Fruit fly (Drosophila melanogaster) whole organism, embryonic: ENCODE results near the gene GAPsec.
A peak's percentile ranks its signal among the peaks of the same experiment; 100 is the strongest.

ENCODE experiments used
- Blimp-1 ChIP-seq: fragments of 200-800 bp; sonication (Bioruptor generic); optimal IDR thresholded peaks from 3 replicates; lab custom pipeline; 2018; ENCODE audit warnings: missing biosample characterization, missing genetic modification characterization, mild to moderate bottlenecking, moderate library complexity, missing genetic modification reagents
- CG10431 ChIP-seq: fragments of 200-800 bp; sonication (Bioruptor generic); optimal IDR thresholded peaks from 3 replicates; lab custom pipeline; 2018; ENCODE audit warnings: missing biosample characterization, mild to moderate bottlenecking, missing genetic modification characterization
- CG10565 ChIP-seq: fragments of 200-800 bp; sonication (Bioruptor generic); optimal IDR thresholded peaks from 3 replicates; lab custom pipeline; 2016; ENCODE audit warnings: missing biosample characterization, mild to moderate bottlenecking, missing genetic modification characterization
- CG12104 ChIP-seq: fragments of 200-800 bp; sonication (Bioruptor generic); optimal IDR thresholded peaks from 3 replicates; lab custom pipeline; 2016; ENCODE audit warnings: missing biosample characterization, missing genetic modification characterization
- CG1233 ChIP-seq: fragments of 200-800 bp; sonication (Bioruptor generic); optimal IDR thresholded peaks from 4 replicates; lab custom pipeline; 2018; ENCODE audit warnings: missing biosample characterization, mild to moderate bottlenecking, missing genetic modification characterization
- CG14014 ChIP-seq: fragments of 200-800 bp; sonication (Bioruptor generic); IDR thresholded peaks from 2 replicates; pipeline ENCODE4 v1.3.6; 2022; ENCODE audit warnings: missing biosample characterization, missing genetic modification characterization
- CG14710 ChIP-seq: fragments of 200-800 bp; sonication (Bioruptor generic); optimal IDR thresholded peaks from 3 replicates; lab custom pipeline; 2019; ENCODE audit warnings: missing biosample characterization, mild to moderate bottlenecking, missing genetic modification characterization, moderate library complexity
- CG15696 ChIP-seq: fragments of 200-800 bp; sonication (Bioruptor generic); optimal IDR thresholded peaks from 2 replicates; lab custom pipeline; 2019; ENCODE audit warnings: missing biosample characterization, mild to moderate bottlenecking, missing genetic modification characterization, moderate library complexity
- CG17802 ChIP-seq: fragments of 200-800 bp; sonication (Bioruptor generic); optimal IDR thresholded peaks from 2 replicates; lab custom pipeline; 2018; ENCODE audit warnings: missing biosample characterization, mild to moderate bottlenecking, missing genetic modification characterization, moderate library complexity
- CG2116 ChIP-seq: fragments of 200-800 bp; sonication (Bioruptor generic); optimal IDR thresholded peaks from 3 replicates; lab custom pipeline; 2018; ENCODE audit warnings: missing biosample characterization, mild to moderate bottlenecking, missing genetic modification characterization
- CG2199 ChIP-seq: fragments of 200-800 bp; sonication (Bioruptor generic); IDR thresholded peaks from 3 replicates; pipeline ENCODE4 v1.3.6; 2022; ENCODE audit warnings: missing biosample characterization, missing genetic modification characterization
- CG32532 ChIP-seq: fragments of 200-800 bp; sonication (Bioruptor generic); IDR thresholded peaks from 2 replicates; pipeline ENCODE4 v1.3.6; 2022; ENCODE audit warnings: missing biosample characterization, missing genetic modification characterization
- CG3847 ChIP-seq: fragments of 200-800 bp; sonication (Bioruptor generic); IDR thresholded peaks from 2 replicates; pipeline ENCODE4 v1.3.6; 2022; ENCODE audit warnings: missing biosample characterization, missing genetic modification characterization
- CG42726 ChIP-seq: fragments of 200-800 bp; sonication (Bioruptor generic); IDR thresholded peaks from 2 replicates; pipeline ENCODE4 v1.3.6; 2022; ENCODE audit warnings: missing biosample characterization, missing genetic modification characterization; ENCODE audit not compliant: partially characterized antibody
- CG4360 ChIP-seq: fragments of 200-800 bp; sonication (Bioruptor generic); IDR thresholded peaks from 2 replicates; pipeline ENCODE4 v1.3.6; 2022; ENCODE audit warnings: missing biosample characterization, missing genetic modification characterization
- CG4424 ChIP-seq: fragments of 200-800 bp; sonication (Bioruptor generic); optimal IDR thresholded peaks from 3 replicates; lab custom pipeline; 2016; ENCODE audit warnings: missing biosample characterization, missing genetic modification characterization
- CG6683 ChIP-seq: fragments of 200-800 bp; sonication (Bioruptor generic); optimal IDR thresholded peaks from 2 replicates; lab custom pipeline; 2017; ENCODE audit warnings: missing biosample characterization, mild to moderate bottlenecking, missing genetic modification characterization, missing genetic modification reagents
- CG7928 ChIP-seq: fragments of 200-800 bp; sonication (Bioruptor generic); optimal IDR thresholded peaks from 2 replicates; lab custom pipeline; 2017; ENCODE audit warnings: missing biosample characterization, mild to moderate bottlenecking, missing genetic modification characterization
- CG8478 ChIP-seq: fragments of >200 bp; optimal IDR thresholded peaks from 2 replicates; lab custom pipeline; 2018
- CG9437 ChIP-seq: fragments of 200-800 bp; sonication (Bioruptor generic); optimal IDR thresholded peaks from 2 replicates; lab custom pipeline; 2018; ENCODE audit warnings: missing biosample characterization, mild to moderate bottlenecking, missing genetic modification characterization
- CHES-1-like ChIP-seq: fragments of 200-800 bp; sonication (Bioruptor generic); optimal IDR thresholded peaks from 2 replicates; lab custom pipeline; 2016; ENCODE audit warnings: missing biosample characterization, missing genetic modification characterization
- CoRest ChIP-seq: fragments of 200-800 bp; sonication (Bioruptor generic); optimal IDR thresholded peaks from 3 replicates; lab custom pipeline; 2018; ENCODE audit warnings: missing biosample characterization, mild to moderate bottlenecking, missing genetic modification characterization, moderate library complexity
- Dfd ChIP-seq, 2 experiments: fragments of >200 bp; optimal IDR thresholded peaks; 2 replicates each; lab custom pipeline; 2017; ENCODE audit warnings: missing biosample characterization in 2 of 2, missing genetic modification characterization in 2 of 2
- Dp ChIP-seq: fragments of 200-800 bp; sonication (Bioruptor generic); optimal IDR thresholded peaks from 2 replicates; lab custom pipeline; 2018; ENCODE audit warnings: missing biosample characterization, mild to moderate bottlenecking, missing genetic modification characterization, moderate library complexity
- E2f2 ChIP-seq: fragments of 200-800 bp; sonication (Bioruptor generic); IDR thresholded peaks from 2 replicates; pipeline ENCODE4 v1.3.6; 2022; ENCODE audit warnings: missing biosample characterization, missing genetic modification characterization
- Fer1 ChIP-seq: fragments of 200-800 bp; sonication (Bioruptor generic); optimal IDR thresholded peaks from 2 replicates; lab custom pipeline; 2017; ENCODE audit warnings: missing biosample characterization, mild to moderate bottlenecking, missing genetic modification characterization
- HHEX ChIP-seq: fragments of 200-800 bp; sonication (Bioruptor generic); optimal IDR thresholded peaks from 3 replicates; lab custom pipeline; 2017; ENCODE audit warnings: missing biosample characterization, mild to moderate bottlenecking, missing genetic modification characterization, missing genetic modification reagents
- Hmx ChIP-seq: fragments of 200-800 bp; sonication (Bioruptor generic); optimal IDR thresholded peaks from 2 replicates; lab custom pipeline; 2016; ENCODE audit warnings: missing biosample characterization, missing genetic modification characterization
- Kr ChIP-seq: fragments of 200-800 bp; sonication (Bioruptor generic); optimal IDR thresholded peaks from 2 replicates; lab custom pipeline; 2017; ENCODE audit warnings: missing biosample characterization, mild to moderate bottlenecking, missing genetic modification characterization
- Med ChIP-seq: fragments of 200-800 bp; sonication (Bioruptor generic); peaks from one replicate; lab custom pipeline; 2016; ENCODE audit warnings: missing biosample characterization, missing genetic modification characterization, mild to moderate bottlenecking, inconsistent platforms, moderate library complexity
- Myb ChIP-seq: fragments of 200-800 bp; sonication (Bioruptor generic); optimal IDR thresholded peaks from 2 replicates; lab custom pipeline; 2016; ENCODE audit warnings: missing biosample characterization, missing genetic modification characterization
- Opbp ChIP-seq: fragments of 200-800 bp; sonication (Bioruptor generic); IDR thresholded peaks from 3 replicates; pipeline ENCODE4 v1.3.6; 2022; ENCODE audit warnings: missing biosample characterization, missing genetic modification characterization; ENCODE audit not compliant: partially characterized antibody
- Rx ChIP-seq: fragments of 200-800 bp; sonication (Bioruptor generic); IDR thresholded peaks from 2 replicates; pipeline ENCODE4 v1.3.6; 2022; ENCODE audit warnings: missing biosample characterization, missing genetic modification characterization
- Xbp1 ChIP-seq: fragments of 200-800 bp; sonication (Bioruptor generic); optimal IDR thresholded peaks from 3 replicates; lab custom pipeline; 2016; ENCODE audit warnings: missing biosample characterization, mild to moderate bottlenecking, missing genetic modification characterization
- ab ChIP-seq: fragments of 200-800 bp; sonication (Bioruptor generic); optimal IDR thresholded peaks from 2 replicates; lab custom pipeline; 2016; ENCODE audit warnings: missing biosample characterization, missing genetic modification characterization
- amos ChIP-seq: fragments of 200-800 bp; sonication (Bioruptor generic); IDR thresholded peaks from 2 replicates; pipeline ENCODE4 v1.3.6; 2022; ENCODE audit warnings: missing biosample characterization, missing genetic modification characterization; ENCODE audit not compliant: partially characterized antibody
- ci ChIP-seq: fragments of 200-800 bp; sonication (Bioruptor generic); IDR thresholded peaks from 3 replicates; pipeline ENCODE4 v1.3.6; 2022; ENCODE audit warnings: missing biosample characterization, missing genetic modification characterization
- cwo ChIP-seq: fragments of 200-800 bp; sonication (Bioruptor generic); optimal IDR thresholded peaks from 3 replicates; lab custom pipeline; 2017; ENCODE audit warnings: missing biosample characterization, missing genetic modification characterization, mild to moderate bottlenecking, moderate library complexity, missing genetic modification reagents
- gt ChIP-seq: fragments of 200-800 bp; sonication (Bioruptor generic); IDR thresholded peaks from 2 replicates; pipeline ENCODE4 v1.3.6; 2022; ENCODE audit warnings: missing biosample characterization, missing genetic modification characterization
- hb ChIP-seq: fragments of 200-800 bp; sonication (Bioruptor generic); IDR thresholded peaks from 3 replicates; pipeline ENCODE4 v1.3.6; 2022; ENCODE audit warnings: missing biosample characterization, missing genetic modification characterization; ENCODE audit not compliant: partially characterized antibody
- knrl ChIP-seq: fragments of 200-800 bp; sonication (Bioruptor generic); IDR thresholded peaks from 3 replicates; pipeline ENCODE4 v1.3.6; 2022; ENCODE audit warnings: missing biosample characterization, missing genetic modification characterization; ENCODE audit not compliant: partially characterized antibody
- lmd ChIP-seq: fragments of 200-800 bp; sonication (Bioruptor generic); IDR thresholded peaks from 2 replicates; pipeline ENCODE4 v1.3.6; 2022; ENCODE audit warnings: missing biosample characterization, missing genetic modification characterization
- nerfin-2 ChIP-seq: fragments of 200-800 bp; sonication (Bioruptor generic); IDR thresholded peaks from 2 replicates; pipeline ENCODE4 v1.3.6; 2022; ENCODE audit warnings: missing biosample characterization, missing genetic modification characterization; ENCODE audit not compliant: partially characterized antibody
- nmo ChIP-seq: fragments of 200-800 bp; sonication (Bioruptor generic); optimal IDR thresholded peaks from 2 replicates; lab custom pipeline; 2018; ENCODE audit warnings: missing biosample characterization, mild to moderate bottlenecking, missing genetic modification characterization, moderate library complexity
- rib ChIP-seq: fragments of 200-800 bp; sonication (Bioruptor generic); IDR thresholded peaks from 2 replicates; pipeline ENCODE4 v1.3.6; 2022; ENCODE audit warnings: missing biosample characterization, missing genetic modification characterization
- sens ChIP-seq: fragments of 200-800 bp; sonication (Bioruptor generic); peaks from one replicate; lab custom pipeline; 2016; ENCODE audit warnings: missing biosample characterization, missing genetic modification characterization
- slbo ChIP-seq: fragments of 200-800 bp; sonication (Bioruptor generic); IDR thresholded peaks from 2 replicates; pipeline ENCODE4 v1.3.6; 2022; ENCODE audit warnings: missing biosample characterization, missing genetic modification characterization
- sob ChIP-seq: fragments of 200-800 bp; sonication (Bioruptor generic); IDR thresholded peaks from 2 replicates; pipeline ENCODE4 v1.3.6; 2022; ENCODE audit warnings: missing biosample characterization, missing genetic modification characterization
- zen ChIP-seq: fragments of 200-800 bp; sonication (Bioruptor generic); optimal IDR thresholded peaks from 3 replicates; lab custom pipeline; 2018; ENCODE audit warnings: missing biosample characterization, mild to moderate bottlenecking, missing genetic modification characterization, moderate library complexity

GAPsec gene

dm6 chr3L:8651876-8652571, 28.3 kb upstream of the GAPsec start (continued):
- TF ChIP-seq CG8478 (peak; percentile 78), CoRest (tag; lab: Kevin White, UChicago) (peak; percentile 17), CG17802 (tag; lab: Kevin White, UChicago) (no peak), CG1233 (GFP tag; lab: Kevin White, UChicago) (no peak), hb (GFP tag; lab: Robert Waterston, UW) (no peak), nerfin-2 (GFP tag; lab: Robert Waterston, UW) (no peak), CG12104 (GFP tag; lab: Kevin White, UChicago) (no peak), Dfd (GFP tag; optimal IDR thresholded peaks at IDR 0.05; lab: Kevin White, UChicago) (peak in 1 of 2 experiments; percentile 46), cwo (no peak), Fer1 (GFP tag; lab: Kevin White, UChicago) (no peak), CG6683 (no peak), Myb (GFP tag; lab: Kevin White, UChicago) (peak; percentile 97), CG7928 (GFP tag; lab: Kevin White, UChicago) (no peak), E2f2 (GFP tag; lab: Robert Waterston, UW) (peak; percentile 37; the same call in 1 of the 2 replicates), Xbp1 (peak; percentile 26), CG32532 (peak; percentile 51; the same call in 1 of the 2 replicates), zen (tag; lab: Kevin White, UChicago) (peak; percentile 32), CG14710 (tag; lab: Kevin White, UChicago) (peak; percentile 9), CG2116 (no peak), nmo (GFP tag; lab: Kevin White, UChicago) (peak; percentile 14), CG4360 (GFP tag; lab: Robert Waterston, UW) (no peak), Hmx (GFP tag; lab: Kevin White, UChicago) (no peak), CG14014 (no peak), Opbp (GFP tag; lab: Robert Waterston, UW) (peak; percentile 60; the same call in 1 of the 3 replicates), Dp (GFP tag; lab: Kevin White, UChicago) (peak; percentile 26), HHEX (GFP tag; lab: Kevin White, UChicago) (no peak), knrl (GFP tag; lab: Robert Waterston, UW) (peak; percentile 64; the same call in 1 of the 3 replicates), CHES-1-like (GFP tag; lab: Kevin White, UChicago) (no peak), CG10565 (GFP tag; lab: Kevin White, UChicago) (no peak), Med (GFP tag; lab: Kevin White, UChicago) (peak; percentile 18), CG10431 (GFP tag; lab: Kevin White, UChicago) (no peak), CG9437 (GFP tag; lab: Kevin White, UChicago) (peak; percentile 41), ci (GFP tag; lab: Robert Waterston, UW) (no peak), sens (GFP tag; lab: Kevin White, UChicago) (peak; percentile 23), CG3847 (0 out of 2 replicates have a peak, but pooled peaks have one; percentile 17), CG4424 (peak; percentile 4), Kr (GFP tag; lab: Kevin White, UChicago) (no peak), Rx (GFP tag; lab: Robert Waterston, UW) (no peak), rib (GFP tag; lab: Robert Waterston, UW) (no peak), CG2199 (GFP tag; lab: Robert Waterston, UW) (0 out of 3 replicates have a peak, but pooled peaks have one; percentile 26), slbo (peak; percentile 37; the same call in 1 of the 2 replicates), CG15696 (tag; lab: Kevin White, UChicago) (peak; percentile 20), lmd (GFP tag; lab: Robert Waterston, UW) (no peak), gt (no peak), ab (GFP tag; lab: Kevin White, UChicago) (no peak), amos (peak; percentile 65), CG42726 (GFP tag; lab: Robert Waterston, UW) (peak; percentile 73), Blimp-1 (GFP tag; lab: Kevin White, UChicago) (no peak), sob (GFP tag; lab: Robert Waterston, UW) (no peak)
